Worm (Caenorhabditis elegans): ENCODE results near the gene Y71H2AL.4.

Gene Y71H2AL.4

ce11 chrIII:2686064-2686463 is at the start of gene Y71H2AL.4, which contains the start of the genes Y71H2AL.2 and pbo-1:
Gene Y71H2AL.4, plus strand, starts transcription at chrIII:2686408.
Gene Y71H2AL.2, plus strand, starts transcription at chrIII:2686364.
Gene pbo-1, minus strand, starts transcription at chrIII:2686463.
- TF ChIP-seq ceh-82 (tag; optimal IDR thresholded peaks at IDR 0.05) = no peak
- TF ChIP-seq efl-1 (optimal IDR thresholded peaks at IDR 0.05) = no peak
- peak in 1 of 2 experiments; percentile 83 for TF ChIP-seq efl-1 (GFP tag; optimal IDR thresholded peaks at IDR 0.05 in 1 of 2)
- no peak for TF ChIP-seq unc-130 (tag; optimal IDR thresholded peaks at IDR 0.05)

ce11 chrIII:2641659-2642058 is 44.5 kb upstream of the Y71H2AL.4 start:
- TF ChIP-seq fkh-8 (tag; optimal IDR thresholded peaks at IDR 0.05) (no peak), swsn-7 (tag; optimal IDR thresholded peaks at IDR 0.05) (no peak), nhr-85 (tag) (no peak), efl-3 (GFP tag; optimal IDR thresholded peaks at IDR 0.05) (no peak), nhr-11 (tag; optimal IDR thresholded peaks at IDR 0.05) (no peak), dpl-1 (GFP tag; optimal IDR thresholded peaks at IDR 0.05) (no peak), pqm-1 (tag; optimal IDR thresholded peaks at IDR 0.05) (no peak), elt-3 (tag; optimal IDR thresholded peaks at IDR 0.05) (no peak), sptf-1 (tag; optimal IDR thresholded peaks at IDR 0.05) (no peak), tbx-2 (tag; optimal IDR thresholded peaks at IDR 0.05) (no peak), lin-39 (tag; optimal IDR thresholded peaks at IDR 0.05) (no peak), lin-14 (GFP tag; optimal IDR thresholded peaks at IDR 0.05) (no peak), ceh-90 (tag; optimal IDR thresholded peaks at IDR 0.05) (no peak), nhr-90 (tag; optimal IDR thresholded peaks at IDR 0.05; ENCODE audit: poor library complexity) (no peak), mef-2 (tag; optimal IDR thresholded peaks at IDR 0.05) (no peak), irx-1 (tag; optimal IDR thresholded peaks at IDR 0.05) (no peak)

- TF ChIP-seq unc-130 (tag; optimal IDR thresholded peaks at IDR 0.05) (no peak), lin-14 (GFP tag; optimal IDR thresholded peaks at IDR 0.05) (peak; percentile 39), mdl-1 (tag; optimal IDR thresholded peaks at IDR 0.05) (no peak), irx-1 (tag; optimal IDR thresholded peaks at IDR 0.05) (no peak), elt-3 (tag; optimal IDR thresholded peaks at IDR 0.05) (peak in 4 of 6 experiments; percentile 40 to 65 (median 44)), snpc-4 (tag; optimal IDR thresholded peaks at IDR 0.05) (no peak), swsn-7 (tag; optimal IDR thresholded peaks at IDR 0.05) (no peak), Y116A8C.19 (tag; optimal IDR thresholded peaks at IDR 0.05; ENCODE audit: borderline replicate concordance) (no peak), nhr-84 (tag; optimal IDR thresholded peaks at IDR 0.05) (no peak), alr-1 (tag; optimal IDR thresholded peaks at IDR 0.05; ENCODE audit: borderline replicate concordance) (no peak), efl-3 (GFP tag; optimal IDR thresholded peaks at IDR 0.05) (no peak), pax-3 (tag; optimal IDR thresholded peaks at IDR 0.05) (no peak), lsy-2 (tag; optimal IDR thresholded peaks at IDR 0.05) (peak in 1 of 2 experiments; percentile 18), blmp-1 (tag; optimal IDR thresholded peaks at IDR 0.05) (peak; percentile 73), unc-30 (tag; optimal IDR thresholded peaks at IDR 0.05) (no peak), ets-5 (GFP tag; IDR thresholded peaks at IDR 0.05) (no peak), jun-1 (tag; optimal IDR thresholded peaks at IDR 0.05) (no peak), rnt-1 (tag; optimal IDR thresholded peaks at IDR 0.05) (peak; percentile 28), lin-35 (GFP tag; optimal IDR thresholded peaks at IDR 0.05) (no peak), nhr-85 (tag) (peak; percentile 47)
These were observed 38.8 kb upstream of the Y71H2AL.4 start for ce11 chrIII:2647194-2647925.

- TF ChIP-seq grh-1 (GFP tag; IDR thresholded peaks at IDR 0.05) (0 out of 2 replicates have a peak, but pooled peaks have one; percentile 20), lir-3 (tag; optimal IDR thresholded peaks at IDR 0.05; ENCODE audit: poor library complexity) (no peak), ceh-63 (GFP tag; optimal IDR thresholded peaks at IDR 0.05) (no peak), fkh-10 (GFP tag; optimal IDR thresholded peaks at IDR 0.05) (no peak), snu-23 (GFP tag; optimal IDR thresholded peaks at IDR 0.05) (peak; percentile 19), nhr-90 (tag; optimal IDR thresholded peaks at IDR 0.05; ENCODE audit: poor library complexity) (peak; percentile 31), lin-14 (GFP tag; optimal IDR thresholded peaks at IDR 0.05) (peak; percentile 71), C04F5.9 (tag; optimal IDR thresholded peaks at IDR 0.05) (no peak), fkh-4 (tag; optimal IDR thresholded peaks at IDR 0.05; ENCODE audit: borderline replicate concordance) (no peak), rnt-1 (tag; optimal IDR thresholded peaks at IDR 0.05) (no peak), mep-1 (tag; optimal IDR thresholded peaks at IDR 0.05) (peak; percentile 18), nhr-71 (tag; optimal IDR thresholded peaks at IDR 0.05) (peak; percentile 7), tlp-1 (tag; optimal IDR thresholded peaks at IDR 0.05) (no peak), skn-1 (tag; optimal IDR thresholded peaks at IDR 0.05) (no peak), blmp-1 (tag; optimal IDR thresholded peaks at IDR 0.05) (peak; percentile 47), nhr-85 (tag) (peak; percentile 89)
These were observed 34.7 kb upstream of the Y71H2AL.4 start for ce11 chrIII:2651519-2651918.
